Fruit fly (Drosophila melanogaster) whole organism, embryonic: ENCODE measurements around the gene eIF3i.

Experiments
- Ada2b ChIP-seq: fragments of 200-800 bp; sonication (Bioruptor generic); IDR thresholded peaks from 2 replicates; pipeline ENCODE4 v1.3.6; 2022; ENCODE audit warnings: missing biosample characterization, missing genetic modification characterization
- BEAF-32 ChIP-seq: fragments of 200-800 bp; sonication (Bioruptor generic); optimal IDR thresholded peaks from 3 replicates; lab custom pipeline; 2017; ENCODE audit warnings: missing biosample characterization, missing genetic modification characterization, mild to moderate bottlenecking, moderate library complexity, missing genetic modification reagents
- CG12155 ChIP-seq: fragments of 200-800 bp; sonication (Bioruptor generic); optimal IDR thresholded peaks from 3 replicates; lab custom pipeline; 2016; ENCODE audit warnings: missing biosample characterization, missing genetic modification characterization
- CG12219 ChIP-seq: fragments of 200-800 bp; sonication (Bioruptor generic); optimal IDR thresholded peaks from 3 replicates; lab custom pipeline; 2018; ENCODE audit warnings: missing biosample characterization, mild to moderate bottlenecking, missing genetic modification characterization
- CG12769 ChIP-seq: fragments of 200-800 bp; sonication (Bioruptor generic); optimal IDR thresholded peaks from 2 replicates; lab custom pipeline; 2019; ENCODE audit warnings: missing biosample characterization, mild to moderate bottlenecking, missing genetic modification characterization, moderate library complexity
- CG13894 ChIP-seq: fragments of 200-800 bp; sonication (Bioruptor generic); optimal IDR thresholded peaks from 3 replicates; lab custom pipeline; 2018; ENCODE audit warnings: missing biosample characterization, mild to moderate bottlenecking, missing genetic modification characterization, moderate library complexity
- CG14965 ChIP-seq: fragments of 200-800 bp; sonication (Bioruptor generic); optimal IDR thresholded peaks from 2 replicates; lab custom pipeline; 2016; ENCODE audit warnings: missing biosample characterization, missing genetic modification characterization, borderline replicate concordance
- CG15073 ChIP-seq: fragments of 200-800 bp; sonication (Bioruptor generic); optimal IDR thresholded peaks from 2 replicates; lab custom pipeline; 2016; ENCODE audit warnings: missing biosample characterization, missing genetic modification characterization
- CG15269 ChIP-seq: fragments of 200-800 bp; sonication (Bioruptor generic); optimal IDR thresholded peaks from 2 replicates; lab custom pipeline; 2018; ENCODE audit warnings: missing biosample characterization, mild to moderate bottlenecking, missing genetic modification characterization, moderate library complexity
- CG17186 ChIP-seq: fragments of 200-800 bp; sonication (Bioruptor generic); optimal IDR thresholded peaks from 3 replicates; lab custom pipeline; 2017; ENCODE audit warnings: missing biosample characterization, missing genetic modification reagents, missing genetic modification characterization
- CG2129 ChIP-seq: fragments of 200-800 bp; sonication (Bioruptor generic); IDR thresholded peaks from 2 replicates; pipeline ENCODE4 v1.3.6; 2022; ENCODE audit warnings: missing biosample characterization, missing genetic modification characterization; ENCODE audit not compliant: partially characterized antibody
- CG30431 ChIP-seq: fragments of 200-800 bp; sonication (Bioruptor generic); optimal IDR thresholded peaks from 2 replicates; lab custom pipeline; 2017; ENCODE audit warnings: missing biosample characterization, missing genetic modification characterization
- CG5180 ChIP-seq: fragments of 200-800 bp; sonication (Bioruptor generic); optimal IDR thresholded peaks from 3 replicates; lab custom pipeline; 2017; ENCODE audit warnings: missing biosample characterization, missing genetic modification characterization, mild to moderate bottlenecking, moderate library complexity, missing genetic modification reagents
- CG6175 ChIP-seq: fragments of 200-800 bp; sonication (Bioruptor generic); IDR thresholded peaks from 3 replicates; pipeline ENCODE4 v1.3.6; 2022; ENCODE audit warnings: missing biosample characterization, missing genetic modification characterization
- CG6813 ChIP-seq: fragments of 200-800 bp; sonication (Bioruptor generic); optimal IDR thresholded peaks from 2 replicates; lab custom pipeline; 2017; ENCODE audit warnings: missing biosample characterization, missing genetic modification characterization, mild to moderate bottlenecking, moderate library complexity, missing genetic modification reagents
- CG7839 ChIP-seq: fragments of 200-800 bp; sonication (Bioruptor generic); optimal IDR thresholded peaks from 3 replicates; lab custom pipeline; 2018; ENCODE audit warnings: missing biosample characterization, mild to moderate bottlenecking, missing genetic modification characterization, moderate library complexity
- CG8359 ChIP-seq: fragments of 200-800 bp; sonication (Bioruptor generic); optimal IDR thresholded peaks from 2 replicates; lab custom pipeline; 2017; ENCODE audit warnings: missing biosample characterization, mild to moderate bottlenecking, missing genetic modification characterization, borderline replicate concordance
- CG8944 ChIP-seq: fragments of 200-800 bp; sonication (Bioruptor generic); optimal IDR thresholded peaks from 3 replicates; lab custom pipeline; 2016; ENCODE audit warnings: missing biosample characterization, missing genetic modification characterization
- Dip3 ChIP-seq: fragments of 200-800 bp; sonication (Bioruptor generic); optimal IDR thresholded peaks from 3 replicates; lab custom pipeline; 2016; ENCODE audit warnings: missing biosample characterization, missing genetic modification characterization
- Fer3 ChIP-seq: fragments of 200-800 bp; sonication (Bioruptor generic); optimal IDR thresholded peaks from 2 replicates; lab custom pipeline; 2018; ENCODE audit warnings: missing biosample characterization, mild to moderate bottlenecking, missing genetic modification characterization, moderate library complexity
- Gsc ChIP-seq: fragments of 200-800 bp; sonication (Bioruptor generic); IDR thresholded peaks from 2 replicates; pipeline ENCODE4 v1.3.6; 2022; ENCODE audit warnings: missing biosample characterization, missing genetic modification characterization
- HLH3B ChIP-seq: fragments of 200-800 bp; sonication (Bioruptor generic); IDR thresholded peaks from 2 replicates; pipeline ENCODE4 v1.3.6; 2022; ENCODE audit warnings: missing biosample characterization, missing genetic modification characterization
- HmgD ChIP-seq: fragments of 200-800 bp; sonication (Bioruptor generic); optimal IDR thresholded peaks from 3 replicates; lab custom pipeline; 2016; ENCODE audit warnings: missing biosample characterization, missing genetic modification characterization
- Ptx1 ChIP-seq: fragments of 200-800 bp; sonication (Bioruptor generic); IDR thresholded peaks from 2 replicates; pipeline ENCODE4 v1.3.6; 2022; ENCODE audit warnings: missing biosample characterization, missing genetic modification characterization
- Scr ChIP-seq: fragments of 200-800 bp; sonication (Bioruptor generic); IDR thresholded peaks from 2 replicates; pipeline ENCODE4 v1.3.6; 2022; ENCODE audit warnings: missing biosample characterization, missing genetic modification characterization; ENCODE audit not compliant: partially characterized antibody
- Six4 ChIP-seq: fragments of 200-800 bp; sonication (Bioruptor generic); optimal IDR thresholded peaks from 2 replicates; lab custom pipeline; 2016; ENCODE audit warnings: missing biosample characterization, missing genetic modification characterization
- Tbp ChIP-seq: fragments of >200 bp; optimal IDR thresholded peaks from 2 replicates; lab custom pipeline; 2018; ENCODE audit warnings: missing biosample characterization, missing genetic modification characterization
- Usf ChIP-seq: fragments of 200-800 bp; sonication (Bioruptor generic); optimal IDR thresholded peaks from 2 replicates; lab custom pipeline; 2017; ENCODE audit warnings: missing genotype, missing biosample characterization, missing genetic modification characterization
- Xbp1 ChIP-seq: fragments of 200-800 bp; sonication (Bioruptor generic); optimal IDR thresholded peaks from 3 replicates; lab custom pipeline; 2016; ENCODE audit warnings: missing biosample characterization, mild to moderate bottlenecking, missing genetic modification characterization
- abd-A ChIP-seq: fragments of 200-800 bp; sonication (Bioruptor generic); optimal IDR thresholded peaks from 3 replicates; lab custom pipeline; 2019; ENCODE audit warnings: missing biosample characterization, mild to moderate bottlenecking, missing genetic modification characterization, moderate library complexity
- aop ChIP-seq: fragments of 200-800 bp; sonication (Bioruptor generic); IDR thresholded peaks from 2 replicates; pipeline ENCODE4 v1.3.6; 2022; ENCODE audit warnings: missing biosample characterization, missing genetic modification characterization
- ato ChIP-seq: fragments of 200-800 bp; sonication (Bioruptor generic); IDR thresholded peaks from 2 replicates; pipeline ENCODE4 v1.3.6; 2022; ENCODE audit warnings: missing biosample characterization, missing genetic modification characterization; ENCODE audit not compliant: partially characterized antibody
- bigmax ChIP-seq: fragments of 200-800 bp; sonication (Bioruptor generic); optimal IDR thresholded peaks from 2 replicates; lab custom pipeline; 2018; ENCODE audit warnings: missing biosample characterization, mild to moderate bottlenecking, missing genetic modification characterization
- bowl ChIP-seq: fragments of 200-800 bp; sonication (Bioruptor generic); IDR thresholded peaks from 2 replicates; pipeline ENCODE4 v1.3.6; 2022; ENCODE audit warnings: missing biosample characterization, missing genetic modification characterization
- cato ChIP-seq: fragments of 200-800 bp; sonication (Bioruptor generic); optimal IDR thresholded peaks from 2 replicates; lab custom pipeline; 2016; ENCODE audit warnings: missing biosample characterization, missing genetic modification characterization, borderline replicate concordance
- dm ChIP-seq: fragments of 200-800 bp; sonication (Bioruptor generic); optimal IDR thresholded peaks from 3 replicates; lab custom pipeline; 2016; ENCODE audit warnings: missing biosample characterization, missing genetic modification characterization
- dysf ChIP-seq: fragments of 200-800 bp; sonication (Bioruptor generic); IDR thresholded peaks from 3 replicates; pipeline ENCODE4 v1.3.6; 2022; ENCODE audit warnings: missing biosample characterization, missing genetic modification characterization
- emc ChIP-seq: fragments of 200-800 bp; sonication (Bioruptor generic); optimal IDR thresholded peaks from 2 replicates; lab custom pipeline; 2016; ENCODE audit warnings: missing biosample characterization, missing genetic modification characterization
- gt ChIP-seq: fragments of 200-800 bp; sonication (Bioruptor generic); IDR thresholded peaks from 2 replicates; pipeline ENCODE4 v1.3.6; 2022; ENCODE audit warnings: missing biosample characterization, missing genetic modification characterization
- h ChIP-seq: fragments of >200 bp; optimal IDR thresholded peaks from 2 replicates; lab custom pipeline; 2017
- lab ChIP-seq: fragments of 200-800 bp; sonication (Bioruptor generic); optimal IDR thresholded peaks from 3 replicates; lab custom pipeline; 2017; ENCODE audit warnings: missing biosample characterization, missing genetic modification characterization, mild to moderate bottlenecking, moderate library complexity, missing genetic modification reagents
- mirr ChIP-seq: fragments of 200-800 bp; sonication (Bioruptor generic); optimal IDR thresholded peaks from 3 replicates; lab custom pipeline; 2018; ENCODE audit warnings: missing biosample characterization, mild to moderate bottlenecking, missing genetic modification characterization
- peb ChIP-seq: fragments of 200-800 bp; sonication (Bioruptor generic); IDR thresholded peaks from 2 replicates; pipeline ENCODE4 v1.3.6; 2022; ENCODE audit warnings: missing biosample characterization, missing genetic modification characterization
- prd ChIP-seq, 3 experiments: fragments of >200 bp in 2 of 3; fragments of 200-800 bp in 1 of 3; sonication (Bioruptor generic) in 1 of 3; optimal IDR thresholded peaks in 2 of 3; IDR thresholded peaks in 1 of 3; 2 replicates in 2 of 3; 3 replicates in 1 of 3; pipeline versions ENCODE4 v1.3.6 to Lab custom; 2017 to 2022; ENCODE audit warnings: missing biosample characterization in 1 of 3, missing genetic modification characterization in 1 of 3
- ranshi ChIP-seq: fragments of 200-800 bp; sonication (Bioruptor generic); IDR thresholded peaks from 2 replicates; pipeline ENCODE4 v1.3.6; 2022; ENCODE audit warnings: missing biosample characterization, missing genetic modification characterization
- shn ChIP-seq: fragments of 200-800 bp; sonication (Bioruptor generic); optimal IDR thresholded peaks from 3 replicates; lab custom pipeline; 2016; ENCODE audit warnings: missing biosample characterization, missing genetic modification characterization
- sqz ChIP-seq: fragments of 200-800 bp; sonication (Bioruptor generic); optimal IDR thresholded peaks from 3 replicates; lab custom pipeline; 2018; ENCODE audit warnings: missing biosample characterization, mild to moderate bottlenecking, missing genetic modification characterization
- vfl ChIP-seq: fragments of 200-800 bp; sonication (Bioruptor generic); optimal IDR thresholded peaks from 2 replicates; lab custom pipeline; 2016; ENCODE audit warnings: missing biosample characterization, missing genetic modification characterization
- zfh2 ChIP-seq: fragments of 200-800 bp; sonication (Bioruptor generic); optimal IDR thresholded peaks from 2 replicates; lab custom pipeline; 2016; ENCODE audit warnings: missing biosample characterization, missing genetic modification characterization

Gene eIF3i

DNA sequence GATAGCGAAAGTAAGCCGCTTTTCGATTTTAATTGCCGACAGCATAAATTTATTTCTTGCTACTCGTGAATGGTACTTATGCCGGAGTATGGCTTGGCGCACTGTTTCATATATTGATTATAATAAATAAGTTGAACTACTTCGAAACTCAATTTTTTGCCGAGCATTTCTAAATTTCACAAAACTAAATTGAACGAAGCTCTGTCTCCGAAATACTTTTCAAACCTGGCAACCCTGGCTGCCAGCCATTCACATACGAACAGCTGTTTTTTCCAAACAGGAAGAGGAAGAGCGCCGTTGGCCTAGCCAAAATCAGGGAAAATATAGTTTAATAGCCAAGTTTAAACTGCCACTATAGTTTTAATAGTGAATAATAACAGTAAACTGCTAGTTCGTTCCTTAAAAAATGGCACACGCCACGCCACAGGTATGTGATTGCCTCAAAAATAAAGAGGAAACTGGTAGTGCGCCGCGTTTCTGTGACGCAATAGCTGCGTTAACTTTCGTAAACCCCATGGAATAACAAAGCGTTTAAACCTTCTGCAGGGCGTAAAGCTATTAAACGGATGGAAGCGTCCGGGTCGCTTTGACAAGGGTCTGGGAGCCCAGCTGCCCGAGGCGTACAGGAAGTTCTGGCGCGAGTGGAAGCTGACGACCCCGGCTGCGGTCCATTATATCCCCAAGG is 6.3 kb upstream of the eIF3i start, which contains the start of gene mRpL28 (continued):
- TF ChIP-seq CG14965 (GFP tag; lab: Kevin White, UChicago), result no peak
- TF ChIP-seq abd-A, result no peak
- TF ChIP-seq CG8944 (GFP tag; lab: Kevin White, UChicago), result no peak
- no peak for TF ChIP-seq bowl (GFP tag; lab: Robert Waterston, UW)
- TF ChIP-seq gt, result no peak
- 0 out of 2 replicates have a peak, but pooled peaks have one; percentile 36 for TF ChIP-seq Ptx1 (GFP tag; lab: Robert Waterston, UW)
- TF ChIP-seq CG5180 (GFP tag; lab: Kevin White, UChicago), result no peak
- no peak for TF ChIP-seq Tbp (GFP tag; lab: Kevin White, UChicago)
- TF ChIP-seq Fer3 (tag; lab: Kevin White, UChicago), result no peak
- peak; percentile 40 for TF ChIP-seq BEAF-32 (GFP tag; lab: Kevin White, UChicago)
- no peak for TF ChIP-seq dm (GFP tag; lab: Kevin White, UChicago)
- no peak for TF ChIP-seq Gsc
- TF ChIP-seq cato, result no peak
- TF ChIP-seq emc (GFP tag; lab: Kevin White, UChicago), result no peak
- TF ChIP-seq Dip3, result peak; percentile 26
- peak; percentile 44; the same call in 1 of the 2 replicates for TF ChIP-seq Scr (GFP tag; lab: Robert Waterston, UW)
- TF ChIP-seq CG17186 (GFP tag; lab: Kevin White, UChicago), result peak; percentile 10
- no peak for TF ChIP-seq CG12769 (tag; lab: Kevin White, UChicago)
- TF ChIP-seq ranshi (GFP tag; lab: Robert Waterston, UW), result no peak
- TF ChIP-seq CG30431 (GFP tag; lab: Kevin White, UChicago), result no peak
- TF ChIP-seq CG6175, result no peak
- TF ChIP-seq h (lab: Kevin White, UChicago), result no peak
- no peak for TF ChIP-seq Six4 (GFP tag; lab: Kevin White, UChicago)
- TF ChIP-seq HmgD (GFP tag; lab: Kevin White, UChicago), result no peak
- no peak for TF ChIP-seq bigmax (GFP tag; lab: Kevin White, UChicago)
- TF ChIP-seq Ada2b, result no peak
- TF ChIP-seq prd (optimal IDR thresholded peaks at IDR 0.05; lab: Kevin White, UChicago), result no peak
- 0 out of 3 replicates have a peak, but pooled peaks have one; percentile 26 for TF ChIP-seq prd (GFP tag; IDR thresholded peaks at IDR 0.05; lab: Robert Waterston, UW)
- no peak for TF ChIP-seq CG6813 (GFP tag; lab: Kevin White, UChicago)
- no peak for TF ChIP-seq mirr (GFP tag; lab: Kevin White, UChicago)
- TF ChIP-seq dysf, result no peak
- TF ChIP-seq CG13894 (tag; lab: Kevin White, UChicago), result no peak
- no peak for TF ChIP-seq aop (GFP tag; lab: Robert Waterston, UW)
- TF ChIP-seq CG2129 (GFP tag; lab: Robert Waterston, UW), result no peak
- no peak for TF ChIP-seq CG12155 (GFP tag; lab: Kevin White, UChicago)
- TF ChIP-seq shn (GFP tag; lab: Kevin White, UChicago), result no peak
- no peak for TF ChIP-seq vfl (GFP tag; lab: Kevin White, UChicago)
- no peak for TF ChIP-seq Usf
- TF ChIP-seq Xbp1, result no peak
- TF ChIP-seq CG12219 (GFP tag; lab: Kevin White, UChicago), result no peak
- TF ChIP-seq sqz (GFP tag; lab: Kevin White, UChicago), result no peak
- TF ChIP-seq CG15269 (tag; lab: Kevin White, UChicago), result no peak
- TF ChIP-seq CG15073 (GFP tag; lab: Kevin White, UChicago), result no peak
- TF ChIP-seq zfh2 (GFP tag; lab: Kevin White, UChicago), result no peak
- no peak for TF ChIP-seq lab (GFP tag; lab: Kevin White, UChicago)
- TF ChIP-seq HLH3B, result no peak
- no peak for TF ChIP-seq CG7839 (tag; lab: Kevin White, UChicago)
- no peak for TF ChIP-seq ato (GFP tag; lab: Robert Waterston, UW)
- no peak for TF ChIP-seq CG8359 (GFP tag; lab: Kevin White, UChicago)
- no peak for TF ChIP-seq peb
